Worm (Caenorhabditis elegans) whole organism, young adult: Measurements from ENCODE around the gene clp-2.

ENCODE experiments used
- C17E4.6 ChIP-seq: fragments of 200-800 bp; sonication (Bioruptor generic); IDR thresholded peaks from 2 replicates; pipeline ENCODE4 v1.3.6; 2022; ENCODE audit warnings: missing genetic modification reagents, missing genetic modification characterization, missing compliant biosample characterization
- D2030.7 ChIP-seq: fragments of 200-800 bp; sonication (Bioruptor generic); IDR thresholded peaks from 2 replicates; pipeline ENCODE4 v1.3.6; 2022; ENCODE audit warnings: missing genetic modification reagents, missing genetic modification characterization, missing compliant biosample characterization
- F39B2.1 ChIP-seq: fragments of 200-800 bp; sonication (Bioruptor generic); IDR thresholded peaks from 2 replicates; pipeline ENCODE4 v1.3.6; 2022; ENCODE audit warnings: missing genetic modification reagents, missing genetic modification characterization, missing compliant biosample characterization
- F52B5.7 ChIP-seq: sonication (generic microtip); optimal IDR thresholded peaks from 2 replicates; lab custom pipeline; 2016; ENCODE audit warnings: mild to moderate bottlenecking, missing genetic modification characterization, missing compliant biosample characterization
- K12H6.12 ChIP-seq: fragments of 200-800 bp; sonication (Bioruptor generic); optimal IDR thresholded peaks from 2 replicates; lab custom pipeline; 2018; ENCODE audit warnings: mild to moderate bottlenecking, missing genetic modification characterization, missing compliant biosample characterization
- T26A5.8 ChIP-seq: sonication (generic microtip); optimal IDR thresholded peaks from 2 replicates; lab custom pipeline; 2016; ENCODE audit warnings: missing genetic modification characterization, missing compliant biosample characterization
- Y53F4B.3 ChIP-seq: fragments of 200-800 bp; sonication (Bioruptor generic); IDR thresholded peaks from 2 replicates; pipeline ENCODE4 v1.3.6; 2022; ENCODE audit warnings: missing genetic modification reagents, missing genetic modification characterization, missing compliant biosample characterization
- Y67H2A.10 ChIP-seq: fragments of 200-800 bp; sonication (Bioruptor generic); conservative IDR thresholded peaks from 2 replicates; pipeline ENCODE4 v1.3.6; 2022; ENCODE audit warnings: missing genetic modification reagents, missing genetic modification characterization, missing compliant biosample characterization
- Y79H2A.3 ChIP-seq: fragments of 200-800 bp; sonication (Bioruptor generic); conservative IDR thresholded peaks from 2 replicates; pipeline ENCODE4 v1.3.6; 2022; ENCODE audit warnings: missing genetic modification reagents, missing genetic modification characterization, missing compliant biosample characterization
- Y95B8A.8 ChIP-seq: fragments of 200-800 bp; sonication (Bioruptor generic); IDR thresholded peaks from 2 replicates; pipeline ENCODE4 v1.3.6; 2022; ENCODE audit warnings: missing genetic modification reagents, missing genetic modification characterization, missing compliant biosample characterization
- attf-6 ChIP-seq: fragments of 200-800 bp; sonication (Bioruptor generic); IDR thresholded peaks from 2 replicates; pipeline ENCODE4 v1.3.6; 2022; ENCODE audit warnings: missing genetic modification reagents, missing genetic modification characterization, missing compliant biosample characterization
- bed-2 ChIP-seq: fragments of 200-800 bp; sonication (Bioruptor generic); IDR thresholded peaks from 2 replicates; pipeline ENCODE4 v1.3.6; 2022; ENCODE audit warnings: missing genetic modification reagents, missing genetic modification characterization, missing compliant biosample characterization
- ceh-40 ChIP-seq: fragments of 200-800 bp; sonication (Bioruptor generic); IDR thresholded peaks from 2 replicates; pipeline ENCODE4 v1.3.6; 2022; ENCODE audit warnings: missing genetic modification characterization, missing compliant biosample characterization
- ceh-91 ChIP-seq: fragments of 200-800 bp; sonication (Bioruptor generic); IDR thresholded peaks from 2 replicates; pipeline ENCODE4 v1.3.6; 2022; ENCODE audit warnings: missing genetic modification reagents, missing genetic modification characterization, missing compliant biosample characterization
- chd-7 ChIP-seq: sonication (generic microtip); optimal IDR thresholded peaks from 2 replicates; lab custom pipeline; 2016; ENCODE audit warnings: mild to moderate bottlenecking, missing genetic modification characterization, moderate library complexity, missing compliant biosample characterization
- die-1 ChIP-seq: sonication (generic microtip); optimal IDR thresholded peaks from 2 replicates; lab custom pipeline; 2016; ENCODE audit warnings: missing genotype, mild to moderate bottlenecking, missing genetic modification characterization, missing compliant biosample characterization
- dpl-1 ChIP-seq: fragments of 150-350 bp; optimal IDR thresholded peaks from 2 replicates; lab custom pipeline; 2014; ENCODE audit warnings: missing biosample characterization, missing genetic modification reagents, missing genetic modification characterization
- ets-4 ChIP-seq: fragments of 200-800 bp; sonication (Bioruptor generic); optimal IDR thresholded peaks from 2 replicates; lab custom pipeline; 2018; ENCODE audit warnings: mild to moderate bottlenecking, missing genetic modification characterization, missing compliant biosample characterization
- hmg-20 ChIP-seq: fragments of 200-800 bp; sonication (Bioruptor generic); IDR thresholded peaks from 2 replicates; pipeline ENCODE4 v1.3.6; 2022; ENCODE audit warnings: missing genetic modification reagents, missing genetic modification characterization, missing compliant biosample characterization
- lin-54 ChIP-seq: fragments of 200-800 bp; sonication (Bioruptor generic); optimal IDR thresholded peaks from 2 replicates; lab custom pipeline; 2018; ENCODE audit warnings: mild to moderate bottlenecking, missing genetic modification characterization, missing compliant biosample characterization
- lir-1 ChIP-seq: fragments of 200-800 bp; sonication (Bioruptor generic); conservative IDR thresholded peaks from 2 replicates; pipeline ENCODE4 v1.3.6; 2022; ENCODE audit warnings: missing genetic modification reagents, missing genetic modification characterization, missing compliant biosample characterization
- mel-28 ChIP-seq: sonication (generic microtip); optimal IDR thresholded peaks from 2 replicates; lab custom pipeline; 2016; ENCODE audit warnings: borderline replicate concordance, mild to moderate bottlenecking, missing genetic modification characterization, missing compliant biosample characterization
- mes-4 ChIP-seq: sonication (generic microtip); optimal IDR thresholded peaks from 2 replicates; lab custom pipeline; 2016; ENCODE audit warnings: missing genotype, missing genetic modification characterization, missing compliant biosample characterization
- nfyb-1 ChIP-seq: fragments of 200-800 bp; sonication (Bioruptor generic); IDR thresholded peaks from 2 replicates; pipeline ENCODE4 v1.3.6; 2022; ENCODE audit warnings: missing genetic modification reagents, missing genetic modification characterization, missing compliant biosample characterization
- nhr-179 ChIP-seq: sonication (generic microtip); optimal IDR thresholded peaks from 2 replicates; lab custom pipeline; 2016; ENCODE audit warnings: mild to moderate bottlenecking, missing genetic modification characterization, missing compliant biosample characterization
- nhr-80 ChIP-seq: sonication (generic microtip); optimal IDR thresholded peaks from 2 replicates; lab custom pipeline; 2016; ENCODE audit warnings: missing genetic modification characterization, missing compliant biosample characterization
- pbrm-1 ChIP-seq: fragments of 200-800 bp; sonication (Bioruptor generic); IDR thresholded peaks from 2 replicates; pipeline ENCODE4 v1.3.6; 2022; ENCODE audit warnings: missing genetic modification reagents, missing genetic modification characterization, missing compliant biosample characterization
- sdz-38 ChIP-seq: sonication (generic microtip); optimal IDR thresholded peaks from 2 replicates; lab custom pipeline; 2016; ENCODE audit warnings: missing genotype, missing genetic modification characterization, missing compliant biosample characterization
- sea-2 ChIP-seq: fragments of 200-800 bp; sonication (Bioruptor generic); IDR thresholded peaks from 2 replicates; pipeline ENCODE4 v1.3.6; 2022; ENCODE audit warnings: missing genetic modification characterization, missing compliant biosample characterization
- snpc-1.3 ChIP-seq: sonication (generic microtip); optimal IDR thresholded peaks from 2 replicates; lab custom pipeline; 2017; ENCODE audit warnings: missing genetic modification characterization, mild to moderate bottlenecking, missing compliant biosample characterization, antibody characterized with exemption, moderate library complexity, missing genotype, missing genetic modification reagents; ENCODE audit not compliant: insufficient read depth
- snpc-3.4 ChIP-seq: sonication (generic microtip); optimal IDR thresholded peaks from 2 replicates; lab custom pipeline; 2017; ENCODE audit warnings: missing genetic modification characterization, mild to moderate bottlenecking, missing compliant biosample characterization, antibody characterized with exemption, moderate library complexity, missing genotype, missing genetic modification reagents
- somi-1 ChIP-seq: fragments of 200-800 bp; sonication (Bioruptor generic); optimal IDR thresholded peaks from 2 replicates; lab custom pipeline; 2018; ENCODE audit warnings: mild to moderate bottlenecking, missing genetic modification characterization, missing compliant biosample characterization
- tbp1 ChIP-seq: fragments of 200-800 bp; sonication (Bioruptor generic); optimal IDR thresholded peaks from 2 replicates; lab custom pipeline; 2018; ENCODE audit warnings: mild to moderate bottlenecking, missing genetic modification characterization, missing compliant biosample characterization
- tbx-9 ChIP-seq: sonication (generic microtip); optimal IDR thresholded peaks from 2 replicates; lab custom pipeline; 2016; ENCODE audit warnings: borderline replicate concordance, missing genetic modification characterization, inconsistent platforms, missing compliant biosample characterization
- ztf-18 ChIP-seq: sonication (generic microtip); optimal IDR thresholded peaks from 2 replicates; lab custom pipeline; 2016; ENCODE audit warnings: missing genotype, mild to moderate bottlenecking, missing genetic modification characterization, missing compliant biosample characterization
- ztf-22 ChIP-seq: fragments of 200-800 bp; sonication (Bioruptor generic); optimal IDR thresholded peaks from 2 replicates; lab custom pipeline; 2018; ENCODE audit warnings: mild to moderate bottlenecking, missing genetic modification characterization, moderate library complexity, missing compliant biosample characterization
- ztf-28 ChIP-seq: fragments of 200-800 bp; sonication (Bioruptor generic); IDR thresholded peaks from 2 replicates; pipeline ENCODE4 v1.3.6; 2022; ENCODE audit warnings: missing genetic modification reagents, missing genetic modification characterization, missing compliant biosample characterization

Gene clp-2

DNA sequence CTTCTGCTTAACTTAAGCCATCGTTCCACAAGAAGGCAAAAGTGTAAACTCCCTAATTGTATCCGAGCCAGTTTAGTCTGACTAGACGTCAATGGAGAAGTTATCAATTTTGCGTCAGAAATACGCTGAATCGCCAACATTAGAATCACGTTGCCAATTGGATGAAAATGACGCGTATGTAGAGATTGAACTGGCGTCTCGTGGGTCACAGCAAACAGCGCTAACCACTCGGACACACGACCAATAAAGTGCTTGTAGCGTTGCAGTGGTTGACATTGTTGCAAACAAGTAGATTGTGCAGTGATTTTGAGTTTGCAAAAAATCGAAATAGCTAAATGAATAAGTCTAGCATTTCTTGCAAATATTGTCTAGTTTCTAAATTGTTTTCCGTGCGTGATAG lies 14.2 kb downstream of the clp-2 start (continued):
- TF ChIP-seq ztf-22 (GFP tag; lab: Kevin White, UChicago), result peak; percentile 53
- peak; percentile 86 for TF ChIP-seq D2030.7 (GFP tag; lab: Robert Waterston, UW)
- no peak for TF ChIP-seq dpl-1
- TF ChIP-seq snpc-1.3 (tag; lab: Kevin White, UChicago), result peak; percentile 92
- TF ChIP-seq ets-4 (GFP tag; lab: Kevin White, UChicago), result peak; percentile 77
- peak; percentile 98 for TF ChIP-seq tbp1 (GFP tag; lab: Kevin White, UChicago)
- no peak for TF ChIP-seq C17E4.6 (GFP tag; lab: Robert Waterston, UW)
- peak; percentile 91 for TF ChIP-seq mes-4
- 0 out of 2 replicates have a peak, but pooled peaks have one; percentile 63 for TF ChIP-seq Y95B8A.8
- peak; percentile 91 for TF ChIP-seq nfyb-1 (GFP tag; lab: Robert Waterston, UW)
- peak; percentile 76; the same call in 1 of the 2 replicates for TF ChIP-seq ceh-40 (GFP tag; lab: Robert Waterston, UW)
- TF ChIP-seq die-1 (tag; lab: Kevin White, UChicago), result peak; percentile 95
- peak; percentile 77 for TF ChIP-seq lin-54 (GFP tag; lab: Kevin White, UChicago)
- TF ChIP-seq ceh-91 (GFP tag; lab: Robert Waterston, UW), result 0 out of 2 replicates have a peak, but pooled peaks have one; percentile 26
- peak; percentile 91 for TF ChIP-seq snpc-3.4 (tag; lab: Kevin White, UChicago)
- TF ChIP-seq T26A5.8 (tag; lab: Kevin White, UChicago), result peak; percentile 79
- peak; percentile 66 for TF ChIP-seq pbrm-1 (GFP tag; lab: Robert Waterston, UW)
- no peak; the same call in 1 of the 2 replicates for TF ChIP-seq lir-1 (GFP tag; lab: Robert Waterston, UW)
- no peak for TF ChIP-seq sdz-38 (tag; lab: Kevin White, UChicago)
- TF ChIP-seq sea-2 (GFP tag; lab: Robert Waterston, UW), result no peak
- peak; percentile 91 for TF ChIP-seq ztf-28 (GFP tag; lab: Robert Waterston, UW)
- 0 out of 2 replicates have a peak, but pooled peaks have one; percentile 59 for TF ChIP-seq hmg-20 (GFP tag; lab: Robert Waterston, UW)
- TF ChIP-seq somi-1 (GFP tag; lab: Kevin White, UChicago), result peak; percentile 51
- 0 out of 2 replicates have a peak, but pooled peaks have one; percentile 7 for TF ChIP-seq F39B2.1 (GFP tag; lab: Robert Waterston, UW)
- peak; percentile 45 for TF ChIP-seq tbx-9 (tag; lab: Kevin White, UChicago)
- peak; percentile 90 for TF ChIP-seq chd-7 (tag; lab: Kevin White, UChicago)
- TF ChIP-seq Y53F4B.3, result peak; percentile 74; the same call in 1 of the 2 replicates
- peak; percentile 91 for TF ChIP-seq F52B5.7 (tag; lab: Kevin White, UChicago)
- peak; percentile 72; the same call in 1 of the 2 replicates for TF ChIP-seq attf-6 (GFP tag; lab: Robert Waterston, UW)
- peak; percentile 89 for TF ChIP-seq ztf-18 (tag; lab: Kevin White, UChicago)
- TF ChIP-seq bed-2 (GFP tag; lab: Robert Waterston, UW), result no peak
- peak; percentile 60; the same call in 1 of the 2 replicates for TF ChIP-seq Y67H2A.10 (GFP tag; lab: Robert Waterston, UW)
- 0 out of 2 replicates have a peak, but pooled peaks have one; percentile 44 for TF ChIP-seq Y79H2A.3 (GFP tag; lab: Robert Waterston, UW)
- peak; percentile 61 for TF ChIP-seq K12H6.12 (tag; lab: Kevin White, UChicago)
- no peak for TF ChIP-seq mel-28

DNA sequence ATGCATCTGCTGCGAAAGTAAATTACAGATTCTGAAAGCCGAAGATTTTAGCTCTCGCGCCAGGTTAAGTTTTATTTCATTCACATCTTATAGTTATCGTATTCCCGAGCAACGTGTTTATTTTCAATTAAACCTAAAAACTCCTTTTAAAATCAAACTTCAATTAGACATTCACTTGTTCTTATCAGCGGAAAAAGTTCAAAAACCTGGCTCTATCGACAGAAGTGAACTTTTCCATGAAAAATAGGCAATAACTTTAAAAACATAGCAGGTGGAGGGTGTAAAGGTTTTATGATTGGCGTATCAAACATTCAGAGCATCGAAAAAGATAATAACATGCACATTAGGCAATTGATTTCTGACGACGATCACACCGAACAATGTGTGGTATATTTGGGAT lies 14.9 kb downstream of the clp-2 start, which contains the start of gene ppat-1:
TSS of gene ppat-1 (plus strand) at position 316 of the 400 bp plus-strand sequence.
- TF ChIP-seq nhr-80 (peak; percentile 51), nhr-179 (tag; lab: Kevin White, UChicago) (no peak)
- TF ChIP-seq, all 124 proteins: peak for 1
